Worm (Caenorhabditis elegans): ENCODE results near the gene fbxa-66.

Gene fbxa-66

DNA sequence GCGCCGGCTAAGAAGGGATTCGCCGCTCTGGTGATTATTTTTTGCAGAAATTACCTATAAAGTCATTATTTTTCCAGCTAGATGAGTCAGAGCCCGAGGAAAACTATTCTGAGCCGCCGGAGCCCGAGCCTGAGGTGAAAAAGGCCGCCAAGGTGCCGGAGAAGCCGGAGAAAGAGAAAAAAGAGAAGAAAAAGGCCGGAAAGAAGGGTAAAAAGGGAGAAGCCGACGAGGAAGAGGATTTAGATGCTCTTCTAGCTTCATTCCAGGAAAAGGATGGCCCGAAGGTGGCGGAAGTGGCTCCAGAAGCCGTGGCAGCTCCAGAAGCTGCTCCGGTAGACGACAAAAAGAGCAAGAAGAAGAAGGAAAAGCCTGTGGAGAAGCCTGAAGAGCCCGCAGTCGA lies 843 bp upstream of the fbxa-66 start:
- TF ChIP-seq pqm-1 (tag; optimal IDR thresholded peaks at IDR 0.05) = no peak

ce11 chrIII:2310996-2311395 lies 2.8 kb downstream of the fbxa-66 start:
- no peak for TF ChIP-seq ttx-3 (tag; optimal IDR thresholded peaks at IDR 0.05)
- TF ChIP-seq elt-2 (tag; optimal IDR thresholded peaks at IDR 0.05) = peak; percentile 16
- no peak for TF ChIP-seq eyg-1 (tag; optimal IDR thresholded peaks at IDR 0.05)
- TF ChIP-seq ceh-6 (GFP tag; optimal IDR thresholded peaks at IDR 0.05) = no peak

ce11 chrIII:2308026-2308425 lies 5.8 kb downstream of the fbxa-66 start, which contains the start of the genes fbxa-1 and Y54F10BM.20:
Gene fbxa-1, minus strand, starts transcription at chrIII:2308126.
Gene Y54F10BM.20, plus strand, starts transcription at chrIII:2308256.
- TF ChIP-seq che-1 (tag; optimal IDR thresholded peaks at IDR 0.05) (no peak), nhr-232 (tag; optimal IDR thresholded peaks at IDR 0.05) (no peak), unc-55 (GFP tag; optimal IDR thresholded peaks at IDR 0.05) (no peak), pax-1 (tag; optimal IDR thresholded peaks at IDR 0.05) (no peak), rnt-1 (tag; optimal IDR thresholded peaks at IDR 0.05) (no peak), Y22D7AL.16 (tag; optimal IDR thresholded peaks at IDR 0.05) (no peak), ceh-31 (tag; optimal IDR thresholded peaks at IDR 0.05) (no peak), ceh-19 (GFP tag; optimal IDR thresholded peaks at IDR 0.05) (no peak), odd-2 (tag; optimal IDR thresholded peaks at IDR 0.05) (no peak)

ce11 chrIII:2304867-2305266 lies 9.0 kb downstream of the fbxa-66 start, which contains the start of gene Y54F10BM.9:
Gene Y54F10BM.9, minus strand, starts transcription at chrIII:2304927.
- TF ChIP-seq fkh-6 (tag; optimal IDR thresholded peaks at IDR 0.05) = no peak
- no peak for TF ChIP-seq K09A11.1 (tag; optimal IDR thresholded peaks at IDR 0.05; ENCODE audit: insufficient read depth)
- TF ChIP-seq tbx-2 (tag; optimal IDR thresholded peaks at IDR 0.05) = peak; percentile 49
- TF ChIP-seq pag-3 (tag; optimal IDR thresholded peaks at IDR 0.05; ENCODE audit: borderline replicate concordance) = no peak
- no peak for TF ChIP-seq dve-1 (tag; optimal IDR thresholded peaks at IDR 0.05)
- TF ChIP-seq ceh-48 (tag; optimal IDR thresholded peaks at IDR 0.05) = no peak
- no peak for TF ChIP-seq pat-9 (tag; optimal IDR thresholded peaks at IDR 0.05)
- no peak for TF ChIP-seq lin-11 (tag; optimal IDR thresholded peaks at IDR 0.05)
- no peak for TF ChIP-seq pha-4 (tag; optimal IDR thresholded peaks at IDR 0.05)
- TF ChIP-seq unc-42 (tag; optimal IDR thresholded peaks at IDR 0.05) = peak; percentile 10
- TF ChIP-seq hlh-8 (tag; optimal IDR thresholded peaks at IDR 0.05) = peak; percentile 34
- TF ChIP-seq ceh-2 (tag; optimal IDR thresholded peaks at IDR 0.05) = peak; percentile 3
- peak; percentile 34 for TF ChIP-seq pros-1 (tag; optimal IDR thresholded peaks at IDR 0.05)
- no peak for TF ChIP-seq rnt-1 (tag; optimal IDR thresholded peaks at IDR 0.05)
- TF ChIP-seq ceh-31 (tag; optimal IDR thresholded peaks at IDR 0.05) = peak; percentile 76
- no peak for TF ChIP-seq mec-3 (tag; optimal IDR thresholded peaks at IDR 0.05; ENCODE audit: borderline replicate concordance)
- peak; percentile 19 for TF ChIP-seq ceh-34 (tag; optimal IDR thresholded peaks at IDR 0.05)
- TF ChIP-seq syd-9 (tag; optimal IDR thresholded peaks at IDR 0.05) = no peak
- no peak for TF ChIP-seq ceh-30 (tag; optimal IDR thresholded peaks at IDR 0.05)
- no peak for TF ChIP-seq ceh-22 (tag; optimal IDR thresholded peaks at IDR 0.05)
- no peak for TF ChIP-seq nhr-232 (tag; optimal IDR thresholded peaks at IDR 0.05)
- no peak for TF ChIP-seq C08G9.2 (tag; optimal IDR thresholded peaks at IDR 0.05)
- TF ChIP-seq hlh-15 (tag; optimal IDR thresholded peaks at IDR 0.05) = no peak
- TF ChIP-seq sox-2 (GFP tag; IDR thresholded peaks at IDR 0.05) = peak; percentile 76
- TF ChIP-seq gmeb-2 (tag; optimal IDR thresholded peaks at IDR 0.05) = no peak
- TF ChIP-seq hlh-13 (GFP tag; optimal IDR thresholded peaks at IDR 0.05) = no peak
- no peak for TF ChIP-seq ceh-19 (GFP tag; optimal IDR thresholded peaks at IDR 0.05)
- no peak for TF ChIP-seq K02D7.2 (tag; optimal IDR thresholded peaks at IDR 0.05)
- TF ChIP-seq ref-2 (tag; optimal IDR thresholded peaks at IDR 0.05) = peak; percentile 69
- no peak for TF ChIP-seq ceh-24 (tag; optimal IDR thresholded peaks at IDR 0.05)
- TF ChIP-seq elt-2 (tag; optimal IDR thresholded peaks at IDR 0.05) = no peak
- TF ChIP-seq unc-55 (GFP tag; optimal IDR thresholded peaks at IDR 0.05) = peak; percentile 68
- TF ChIP-seq ceh-45 (GFP tag; IDR thresholded peaks at IDR 0.05) = no peak
- no peak for TF ChIP-seq T23F11.4 (GFP tag; optimal IDR thresholded peaks at IDR 0.05)
- no peak for TF ChIP-seq ceh-18 (tag; optimal IDR thresholded peaks at IDR 0.05)
- TF ChIP-seq nfya-1 (tag; optimal IDR thresholded peaks at IDR 0.05) = peak; percentile 46
- TF ChIP-seq ama-1 (optimal IDR thresholded peaks at IDR 0.05) = no peak
- TF ChIP-seq odd-2 (tag; optimal IDR thresholded peaks at IDR 0.05) = no peak

Measured in whole organism, late embryonic.